Worm (Caenorhabditis elegans): ENCODE results near the gene cyp-13A12.

Gene cyp-13A12

DNA sequence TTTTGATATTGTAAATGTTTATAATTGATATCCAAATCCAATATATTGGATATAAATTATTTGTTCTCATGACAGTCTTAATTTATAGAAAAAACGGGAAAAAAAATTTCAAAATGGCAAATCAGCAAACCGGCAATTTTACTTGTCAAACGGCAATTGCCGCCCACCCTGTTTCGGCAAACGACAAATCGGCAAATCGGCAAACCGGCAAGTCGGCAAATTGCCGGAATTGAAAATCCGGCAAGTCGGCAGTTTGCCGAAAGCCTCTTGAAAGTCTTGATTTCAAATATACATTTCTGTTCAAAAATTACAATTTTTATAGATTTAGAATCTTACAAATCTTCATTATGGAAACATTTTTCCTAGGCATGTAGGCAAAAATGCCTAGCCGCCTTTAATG, 3.6 kb downstream of the cyp-13A12 start:
- TF ChIP-seq lsy-2 (tag; optimal IDR thresholded peaks at IDR 0.05) (no peak), madf-9 (GFP tag; conservative IDR thresholded peaks at IDR 0.05) (no peak), set-16 (GFP tag; IDR thresholded peaks at IDR 0.05) (no peak), F26F4.8 (GFP tag; conservative IDR thresholded peaks at IDR 0.05) (0 out of 2 replicates have a peak, but pooled peaks have one; percentile 58), R02D3.7 (tag; optimal IDR thresholded peaks at IDR 0.05) (no peak), nhr-111 (GFP tag; optimal IDR thresholded peaks at IDR 0.05) (no peak)

ce11 chrIII:13029608-13030007, 5.3 kb downstream of the cyp-13A12 start, which contains the start of gene F14F7.4:
TSS of gene F14F7.4 (minus strand) at chrIII:13029708.
- no peak for TF ChIP-seq duxl-1 (tag; optimal IDR thresholded peaks at IDR 0.05; ENCODE audit: poor library complexity)

- TF ChIP-seq aha-1 (tag) (peak; percentile 91), ZK337.2 (GFP tag; IDR thresholded peaks at IDR 0.05) (no peak)
Observed at ce11 chrIII:13030551-13030950, 6.2 kb downstream of the cyp-13A12 start, which contains the start of gene F14F7.7. TSS of gene F14F7.7 (plus strand) at chrIII:13030904.

ce11 chrIII:13031701-13032100, 7.4 kb downstream of the cyp-13A12 start, which contains the start of gene F14F7.5:
TSS of gene F14F7.5 (plus strand) at chrIII:13032001.
- TF ChIP-seq zip-2 (tag; optimal IDR thresholded peaks at IDR 0.05) (no peak), F26F4.8 (GFP tag; conservative IDR thresholded peaks at IDR 0.05) (no peak), nhr-111 (GFP tag; optimal IDR thresholded peaks at IDR 0.05) (no peak), ceh-20 (GFP tag; IDR thresholded peaks at IDR 0.05) (no peak), egl-27 (tag; optimal IDR thresholded peaks at IDR 0.05) (no peak), snpc-1.2 (GFP tag; IDR thresholded peaks at IDR 0.05) (no peak), daf-8 (GFP tag; IDR thresholded peaks at IDR 0.05) (no peak), gei-8 (GFP tag; optimal IDR thresholded peaks at IDR 0.05) (no peak), pqm-1 (tag; optimal IDR thresholded peaks at IDR 0.05) (no peak), daf-16 (GFP tag; optimal IDR thresholded peaks at IDR 0.05) (no peak), daf-16 (tag; optimal IDR thresholded peaks at IDR 0.05) (no peak), hmg-1.1 (GFP tag; IDR thresholded peaks at IDR 0.05) (no peak)

DNA sequence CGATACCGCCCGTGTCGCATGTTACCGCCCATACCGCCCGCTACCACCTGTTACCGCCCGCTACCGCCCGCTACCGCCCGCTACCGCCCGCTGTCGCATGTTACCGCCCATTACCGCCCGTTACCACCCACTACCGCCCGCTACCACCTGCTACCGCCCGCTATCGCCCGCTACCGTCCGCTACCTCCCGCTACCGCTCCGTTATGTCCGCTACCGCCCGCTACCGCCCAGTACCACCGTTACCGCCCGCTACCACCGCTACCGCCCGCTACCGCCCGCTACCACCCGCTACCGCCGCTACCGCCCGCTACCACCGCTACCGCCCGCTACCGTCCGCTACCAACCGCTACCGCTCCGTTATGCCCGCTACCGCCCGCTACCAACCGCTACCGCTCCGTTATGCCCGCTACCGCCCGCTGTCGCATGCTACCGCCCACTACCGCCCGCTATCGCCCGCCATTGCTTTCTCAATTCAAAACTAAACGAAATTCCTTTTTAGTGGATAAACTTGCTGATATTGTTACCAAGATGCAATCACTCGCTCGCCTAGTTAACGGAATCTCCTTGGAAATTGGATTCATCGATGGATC, 8.2 kb downstream of the cyp-13A12 start:
- peak; percentile 60 for TF ChIP-seq egl-43 (GFP tag; IDR thresholded peaks at IDR 0.05)
- TF ChIP-seq aha-1 (tag): peak; percentile 80
- TF ChIP-seq saeg-2 (GFP tag; IDR thresholded peaks at IDR 0.05): 0 out of 2 replicates have a peak, but pooled peaks have one; percentile 6
- TF ChIP-seq Y48G9A.11 (GFP tag; IDR thresholded peaks at IDR 0.05): 0 out of 2 replicates have a peak, but pooled peaks have one; percentile 29
- TF ChIP-seq set-16 (GFP tag; IDR thresholded peaks at IDR 0.05): peak; percentile 99
- TF ChIP-seq dmd-8 (GFP tag; IDR thresholded peaks at IDR 0.05): peak; percentile 68; the same call in 1 of the 2 replicates
- 0 out of 2 replicates have a peak, but pooled peaks have one; percentile 33 for TF ChIP-seq F44E2.7 (GFP tag; IDR thresholded peaks at IDR 0.05)
- TF ChIP-seq mdt-29 (GFP tag; IDR thresholded peaks at IDR 0.05): no peak
- TF ChIP-seq snpc-1.2 (GFP tag; IDR thresholded peaks at IDR 0.05): 0 out of 2 replicates have a peak, but pooled peaks have one; percentile 20
- TF ChIP-seq vab-7 (GFP tag; IDR thresholded peaks at IDR 0.05): no peak
- TF ChIP-seq D1046.2 (GFP tag; IDR thresholded peaks at IDR 0.05): peak; percentile 41; the same call in 1 of the 2 replicates
- TF ChIP-seq nhr-102 (tag; optimal IDR thresholded peaks at IDR 0.05): no peak
- peak; percentile 54; the same call in 1 of the 2 replicates for TF ChIP-seq php-3 (GFP tag; IDR thresholded peaks at IDR 0.05)
- TF ChIP-seq zfp-2 (tag; optimal IDR thresholded peaks at IDR 0.05): no peak
- TF ChIP-seq nhr-10 (tag; optimal IDR thresholded peaks at IDR 0.05): no peak
- TF ChIP-seq ama-1 (optimal IDR thresholded peaks at IDR 0.05): no peak
- 0 out of 2 replicates have a peak, but pooled peaks have one; percentile 7 for TF ChIP-seq tra-1 (GFP tag; IDR thresholded peaks at IDR 0.05)

Measured in whole organism, L4 larva.